Worm (Caenorhabditis elegans) whole organism, L2 larva: ENCODE results near the gene der-2.

ENCODE experiments used
- C34F6.9 ChIP-seq: fragments of 150-350 bp; optimal IDR thresholded peaks from 2 replicates; lab custom pipeline; 2014; ENCODE audit warnings: missing biosample characterization, missing genetic modification characterization
- F13H6.1 ChIP-seq: sonication (generic microtip); optimal IDR thresholded peaks from 2 replicates; lab custom pipeline; 2016; ENCODE audit warnings: missing genetic modification characterization, missing compliant biosample characterization
- R02D3.7 ChIP-seq: fragments of 150-350 bp; optimal IDR thresholded peaks from 2 replicates; lab custom pipeline; 2014; ENCODE audit warnings: missing biosample characterization, missing genetic modification characterization
- Y55F3AM.14 ChIP-seq: fragments of 200-800 bp; sonication (Bioruptor generic); optimal IDR thresholded peaks from 2 replicates; lab custom pipeline; 2018; ENCODE audit warnings: mild to moderate bottlenecking, missing genetic modification characterization, missing compliant biosample characterization
- ZK546.5 ChIP-seq: sonication (generic microtip); optimal IDR thresholded peaks from 2 replicates; lab custom pipeline; 2017; ENCODE audit warnings: missing biosample characterization, missing genetic modification characterization
- aly-2 ChIP-seq: fragments of 150-350 bp; optimal IDR thresholded peaks from 2 replicates; lab custom pipeline; 2014; ENCODE audit warnings: missing biosample characterization, missing genetic modification characterization
- ama-1 ChIP-seq: fragments of 150-350 bp; optimal IDR thresholded peaks from 2 replicates; lab custom pipeline; 2018; ENCODE audit warnings: inconsistent platforms
- blmp-1 ChIP-seq: sonication (generic microtip); optimal IDR thresholded peaks from 2 replicates; lab custom pipeline; 2017; ENCODE audit warnings: missing genetic modification characterization, mild to moderate bottlenecking, missing compliant biosample characterization, antibody characterized with exemption, moderate library complexity; ENCODE audit not compliant: insufficient read depth
- ceh-16 ChIP-seq: fragments of 150-350 bp; optimal IDR thresholded peaks from 2 replicates; lab custom pipeline; 2014; ENCODE audit warnings: missing biosample characterization, missing genetic modification characterization
- ceh-82 ChIP-seq: fragments of 150-350 bp; optimal IDR thresholded peaks from 2 replicates; lab custom pipeline; 2014; ENCODE audit warnings: missing biosample characterization, missing genetic modification characterization
- crh-2 ChIP-seq: sonication (generic microtip); optimal IDR thresholded peaks from 2 replicates; lab custom pipeline; 2017; ENCODE audit warnings: missing biosample characterization, missing genetic modification characterization
- egl-27 ChIP-seq: sonication (generic microtip); optimal IDR thresholded peaks from 3 replicates; lab custom pipeline; 2017; ENCODE audit warnings: missing biosample characterization, missing genetic modification reagents, missing genetic modification characterization
- elt-3 ChIP-seq: sonication (generic microtip); optimal IDR thresholded peaks from 2 replicates; lab custom pipeline; 2017; ENCODE audit warnings: missing biosample characterization, missing genetic modification characterization
- fos-1 ChIP-seq: fragments of 150-350 bp; optimal IDR thresholded peaks from 2 replicates; lab custom pipeline; 2014; ENCODE audit warnings: missing biosample characterization, missing genetic modification characterization
- lin-11 ChIP-seq: fragments of 150-350 bp; sonication (generic microtip); optimal IDR thresholded peaks from 2 replicates; lab custom pipeline; 2014; ENCODE audit warnings: missing biosample characterization, missing genetic modification characterization, inconsistent platforms, mixed read lengths
- lin-13 ChIP-seq: fragments of 150-350 bp; optimal IDR thresholded peaks from 2 replicates; lab custom pipeline; 2014; ENCODE audit warnings: missing biosample characterization, missing genetic modification reagents, missing genetic modification characterization
- lin-39 ChIP-seq: fragments of 150-350 bp; optimal IDR thresholded peaks from 2 replicates; lab custom pipeline; 2014; ENCODE audit warnings: missing biosample characterization, missing genetic modification reagents, missing genetic modification characterization
- lsy-2 ChIP-seq, 2 experiments: fragments of 150-350 bp in 1 of 2; sonication (generic microtip) in 1 of 2; optimal IDR thresholded peaks; 2 replicates each; lab custom pipeline; 2014 to 2017; ENCODE audit warnings: missing biosample characterization in 2 of 2, missing genetic modification characterization in 2 of 2
- mab-5 ChIP-seq: fragments of 150-350 bp; optimal IDR thresholded peaks from 2 replicates; lab custom pipeline; 2014; ENCODE audit warnings: missing biosample characterization, missing genetic modification characterization
- mbf-1 ChIP-seq: sonication (generic microtip); optimal IDR thresholded peaks from 2 replicates; lab custom pipeline; 2017; ENCODE audit warnings: missing biosample characterization, missing genetic modification characterization
- mdl-1 ChIP-seq, 2 experiments: fragments of 150-350 bp in 1 of 2; sonication (generic microtip) in 1 of 2; optimal IDR thresholded peaks; 2 replicates each; lab custom pipeline; 2017; ENCODE audit warnings: missing biosample characterization in 2 of 2, missing genetic modification characterization in 2 of 2
- nhr-10 ChIP-seq: sonication (generic microtip); optimal IDR thresholded peaks from 2 replicates; lab custom pipeline; 2017; ENCODE audit warnings: missing biosample characterization, missing genetic modification characterization
- nhr-11 ChIP-seq: fragments of 150-350 bp; optimal IDR thresholded peaks from 2 replicates; lab custom pipeline; 2014; ENCODE audit warnings: missing biosample characterization, missing genetic modification characterization
- nhr-12 ChIP-seq: fragments of 150-350 bp; optimal IDR thresholded peaks from 2 replicates; lab custom pipeline; 2014; ENCODE audit warnings: missing biosample characterization, missing genetic modification characterization
- nhr-129 ChIP-seq: fragments of 150-350 bp; optimal IDR thresholded peaks from 2 replicates; lab custom pipeline; 2014; ENCODE audit warnings: missing biosample characterization, missing genetic modification characterization
- nhr-21 ChIP-seq: fragments of 150-350 bp; optimal IDR thresholded peaks from 2 replicates; lab custom pipeline; 2014; ENCODE audit warnings: missing biosample characterization, missing genetic modification characterization
- nhr-23 ChIP-seq: fragments of 150-350 bp; optimal IDR thresholded peaks from 2 replicates; lab custom pipeline; 2014; ENCODE audit warnings: missing biosample characterization, missing genetic modification reagents, missing genetic modification characterization
- nhr-237 ChIP-seq: fragments of 150-350 bp; optimal IDR thresholded peaks from 2 replicates; lab custom pipeline; 2014; ENCODE audit warnings: missing biosample characterization, missing genetic modification characterization
- nhr-25 ChIP-seq: fragments of 150-350 bp; sonication (generic microtip); optimal IDR thresholded peaks from 3 replicates; lab custom pipeline; 2014; ENCODE audit warnings: missing biosample characterization, missing genetic modification characterization
- nhr-6 ChIP-seq: fragments of 150-350 bp; optimal IDR thresholded peaks from 2 replicates; lab custom pipeline; 2014; ENCODE audit warnings: missing biosample characterization, missing genetic modification characterization
- nhr-77 ChIP-seq: fragments of 150-350 bp; optimal IDR thresholded peaks from 2 replicates; lab custom pipeline; 2014; ENCODE audit warnings: missing biosample characterization, missing genetic modification characterization
- peb-1 ChIP-seq: fragments of 150-350 bp; optimal IDR thresholded peaks from 2 replicates; lab custom pipeline; 2014; ENCODE audit warnings: missing biosample characterization, missing genetic modification characterization
- sem-4 ChIP-seq: fragments of 150-350 bp; optimal IDR thresholded peaks from 2 replicates; lab custom pipeline; 2014; ENCODE audit warnings: missing biosample characterization, missing genetic modification reagents, missing genetic modification characterization
- skn-1 ChIP-seq: sonication (generic microtip); optimal IDR thresholded peaks from 2 replicates; lab custom pipeline; 2017; ENCODE audit warnings: missing biosample characterization, missing genetic modification characterization
- sma-3 ChIP-seq: sonication (generic microtip); optimal IDR thresholded peaks from 2 replicates; lab custom pipeline; 2016; ENCODE audit warnings: missing genetic modification reagents, missing genetic modification characterization, missing compliant biosample characterization
- sma-9 ChIP-seq, 2 experiments: fragments of 150-350 bp in 1 of 2; sonication (generic microtip) in 1 of 2; optimal IDR thresholded peaks; 2 replicates each; lab custom pipeline; 2014 to 2016; ENCODE audit warnings: missing genetic modification characterization in 2 of 2, mild to moderate bottlenecking in 1 of 2, missing biosample characterization in 1 of 2, missing compliant biosample characterization in 1 of 2, missing genetic modification reagents in 1 of 2, moderate library complexity in 1 of 2
- snpc-4 ChIP-seq: fragments of 150-350 bp; optimal IDR thresholded peaks from 2 replicates; lab custom pipeline; 2014; ENCODE audit warnings: missing biosample characterization, missing genetic modification characterization
- unc-39 ChIP-seq: fragments of 150-350 bp; optimal IDR thresholded peaks from 2 replicates; lab custom pipeline; 2014; ENCODE audit warnings: missing biosample characterization, missing genetic modification characterization
- unc-55 ChIP-seq: fragments of 150-350 bp; sonication (generic microtip); optimal IDR thresholded peaks from 3 replicates; lab custom pipeline; 2014; ENCODE audit warnings: missing biosample characterization, missing genetic modification reagents, missing genetic modification characterization
- unc-62 ChIP-seq: fragments of 150-350 bp; optimal IDR thresholded peaks from 2 replicates; lab custom pipeline; 2014; ENCODE audit warnings: missing biosample characterization, missing genetic modification reagents, missing genetic modification characterization
- zag-1 ChIP-seq: fragments of 150-350 bp; optimal IDR thresholded peaks from 2 replicates; lab custom pipeline; 2014; ENCODE audit warnings: missing biosample characterization, missing genetic modification characterization
- ztf-1 ChIP-seq: fragments of 200-800 bp; sonication (Bioruptor generic); conservative IDR thresholded peaks from 2 replicates; pipeline ENCODE4 v1.3.6; 2022; ENCODE audit warnings: missing genetic modification characterization, missing compliant biosample characterization
- ztf-11 ChIP-seq: sonication (generic microtip); optimal IDR thresholded peaks from 2 replicates; lab custom pipeline; 2017; ENCODE audit warnings: missing biosample characterization, missing genetic modification characterization
- ztf-4 ChIP-seq: fragments of 150-350 bp; optimal IDR thresholded peaks from 2 replicates; lab custom pipeline; 2014; ENCODE audit warnings: missing biosample characterization, missing genetic modification characterization

Gene der-2

DNA sequence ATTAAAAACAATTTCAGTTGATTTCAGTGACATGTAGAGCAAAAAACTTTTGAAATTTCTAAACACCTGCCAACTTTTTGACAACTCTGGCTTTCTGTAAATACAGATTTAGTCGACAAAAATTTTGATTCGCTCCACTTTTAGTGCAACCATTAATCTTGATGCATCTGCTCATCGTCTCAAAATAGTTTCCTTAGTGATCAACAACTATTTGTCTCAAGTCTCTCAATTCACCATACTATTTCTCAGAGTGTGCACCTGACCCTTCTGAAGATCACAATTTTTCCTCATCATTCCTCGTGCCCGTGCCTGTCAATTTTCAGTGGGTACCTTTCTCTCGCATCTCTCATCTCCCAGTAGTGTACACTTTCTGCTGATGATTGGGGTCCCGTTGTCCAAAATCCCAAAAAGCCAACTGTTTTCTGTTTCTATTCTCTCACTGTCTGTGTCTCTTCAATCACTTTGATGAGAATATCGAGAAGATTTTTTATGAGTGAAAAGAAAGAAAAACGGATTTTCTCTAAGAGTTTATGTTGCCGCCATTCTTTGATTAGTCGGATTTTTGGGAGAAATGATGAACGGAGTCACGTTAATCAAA lies 5.9 kb downstream of the der-2 start:
- TF ChIP-seq ztf-11, result no peak
- TF ChIP-seq lin-13, result peak; percentile 54
- no peak for TF ChIP-seq mdl-1 (tag; optimal IDR thresholded peaks at IDR 0.05; lab: Kevin White, UChicago)
- TF ChIP-seq ZK546.5 (tag; lab: Kevin White, UChicago), result no peak
- no peak for TF ChIP-seq R02D3.7 (tag; lab: Kevin White, UChicago)
- no peak for TF ChIP-seq nhr-21 (tag; lab: Kevin White, UChicago)
- TF ChIP-seq nhr-25 (tag; lab: Kevin White, UChicago), result no peak
- TF ChIP-seq lin-39 (tag; lab: Kevin White, UChicago), result no peak
- no peak for TF ChIP-seq blmp-1
- TF ChIP-seq nhr-12 (tag; lab: Kevin White, UChicago), result no peak
- peak; percentile 77 for TF ChIP-seq sma-9 (GFP tag; optimal IDR thresholded peaks at IDR 0.05; lab: Kevin White, UChicago)
- TF ChIP-seq sma-9 (tag; optimal IDR thresholded peaks at IDR 0.05; lab: Kevin White, UChicago), result no peak
- no peak for TF ChIP-seq crh-2
- TF ChIP-seq skn-1 (tag; lab: Kevin White, UChicago), result no peak
- no peak for TF ChIP-seq fos-1 (tag; lab: Kevin White, UChicago)
- no peak for TF ChIP-seq peb-1 (tag; lab: Kevin White, UChicago)
- TF ChIP-seq mbf-1, result no peak
- peak; percentile 70 for TF ChIP-seq mab-5
- no peak for TF ChIP-seq ztf-1
- TF ChIP-seq snpc-4 (tag; lab: Kevin White, UChicago), result no peak
- no peak for TF ChIP-seq ama-1 (lab: Kevin White, UChicago)
- TF ChIP-seq Y55F3AM.14 (GFP tag; lab: Kevin White, UChicago), result no peak
- no peak for TF ChIP-seq ceh-16 (tag; lab: Kevin White, UChicago)
- TF ChIP-seq lsy-2 (tag; optimal IDR thresholded peaks at IDR 0.05; lab: Kevin White, UChicago), result peak in 1 of 2 experiments; percentile 68
- TF ChIP-seq nhr-11 (tag; lab: Kevin White, UChicago), result no peak
- TF ChIP-seq lin-11, result no peak
- no peak for TF ChIP-seq nhr-237 (tag; lab: Kevin White, UChicago)
- TF ChIP-seq unc-62 (GFP tag; lab: Kevin White, UChicago), result peak; percentile 37
- TF ChIP-seq nhr-129 (tag; lab: Kevin White, UChicago), result peak; percentile 84
- no peak for TF ChIP-seq ceh-82 (tag; lab: Kevin White, UChicago)
- no peak for TF ChIP-seq sma-3 (GFP tag; lab: Kevin White, UChicago)
- no peak for TF ChIP-seq nhr-23 (tag; lab: Kevin White, UChicago)
- no peak for TF ChIP-seq egl-27 (tag; lab: Kevin White, UChicago)
- no peak for TF ChIP-seq unc-39 (tag; lab: Kevin White, UChicago)
- no peak for TF ChIP-seq unc-55 (GFP tag; lab: Kevin White, UChicago)
- peak; percentile 24 for TF ChIP-seq ztf-4 (tag; lab: Kevin White, UChicago)
- TF ChIP-seq sem-4 (tag; lab: Kevin White, UChicago), result peak; percentile 54
- TF ChIP-seq elt-3 (tag; lab: Kevin White, UChicago), result no peak
- peak; percentile 85 for TF ChIP-seq F13H6.1 (tag; lab: Kevin White, UChicago)
- TF ChIP-seq nhr-6, result no peak
- no peak for TF ChIP-seq nhr-77 (tag; lab: Kevin White, UChicago)
- TF ChIP-seq C34F6.9 (tag; lab: Kevin White, UChicago), result peak; percentile 66
- TF ChIP-seq zag-1 (tag; lab: Kevin White, UChicago), result no peak

DNA sequence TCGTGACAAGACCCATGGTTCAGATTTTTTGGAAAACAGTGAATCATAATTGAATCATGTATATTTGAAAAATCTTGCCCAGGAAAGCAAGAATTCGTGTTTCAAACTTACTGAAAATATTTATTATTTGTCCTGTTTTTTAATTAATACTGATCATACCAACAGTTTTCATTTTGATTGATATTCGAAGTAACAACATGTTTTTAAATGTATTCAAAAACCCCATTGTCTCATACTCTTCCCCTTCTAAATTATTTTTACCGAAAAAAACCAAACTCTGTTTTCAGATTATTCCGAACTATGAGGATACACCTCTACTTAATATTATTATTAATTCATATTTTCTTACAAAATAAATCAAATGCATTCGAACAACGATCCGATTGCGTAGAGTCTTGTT lies 6.7 kb downstream of the der-2 start, which contains the start of gene R151.1:
Gene R151.1, plus strand, starts transcription at position 301 of the 400 bp plus-strand sequence.
- no peak for TF ChIP-seq elt-3 (tag; lab: Kevin White, UChicago)
- TF ChIP-seq mab-5, result no peak
- no peak for TF ChIP-seq nhr-10 (tag; lab: Kevin White, UChicago)
- no peak for TF ChIP-seq mbf-1
- TF ChIP-seq nhr-77 (tag; lab: Kevin White, UChicago), result no peak
- no peak for TF ChIP-seq C34F6.9 (tag; lab: Kevin White, UChicago)
- TF ChIP-seq aly-2 (tag; lab: Kevin White, UChicago), result no peak
- no peak for TF ChIP-seq ama-1 (lab: Kevin White, UChicago)
- no peak for TF ChIP-seq sma-3 (GFP tag; lab: Kevin White, UChicago)
- TF ChIP-seq lsy-2 (tag; optimal IDR thresholded peaks at IDR 0.05; lab: Kevin White, UChicago), result no peak
- TF ChIP-seq nhr-25 (tag; lab: Kevin White, UChicago), result no peak
- no peak for TF ChIP-seq sma-9 (GFP tag; optimal IDR thresholded peaks at IDR 0.05; lab: Kevin White, UChicago)
- TF ChIP-seq sma-9 (tag; optimal IDR thresholded peaks at IDR 0.05; lab: Kevin White, UChicago), result no peak
- no peak for TF ChIP-seq lin-13
- no peak for TF ChIP-seq lin-11
